Fruit fly (Drosophila melanogaster) whole organism, embryonic: ENCODE measurements around the gene RhoGAPp190.

Experiments used
- Atf3 ChIP-seq: fragments of 200-800 bp; sonication (Bioruptor generic); optimal IDR thresholded peaks from 3 replicates; lab custom pipeline; 2016; ENCODE audit warnings: missing biosample characterization, missing genetic modification characterization
- Bgb ChIP-seq: fragments of 200-800 bp; sonication (Bioruptor generic); IDR thresholded peaks from 2 replicates; pipeline ENCODE4 v1.3.6; 2022; ENCODE audit warnings: missing biosample characterization, missing genetic modification characterization; ENCODE audit not compliant: partially characterized antibody
- C15 ChIP-seq: fragments of 200-800 bp; sonication (Bioruptor generic); IDR thresholded peaks from 3 replicates; pipeline ENCODE4 v1.3.6; 2022; ENCODE audit warnings: missing biosample characterization, missing genetic modification characterization
- CG12104 ChIP-seq: fragments of 200-800 bp; sonication (Bioruptor generic); optimal IDR thresholded peaks from 3 replicates; lab custom pipeline; 2016; ENCODE audit warnings: missing biosample characterization, missing genetic modification characterization
- CG12219 ChIP-seq: fragments of 200-800 bp; sonication (Bioruptor generic); optimal IDR thresholded peaks from 3 replicates; lab custom pipeline; 2018; ENCODE audit warnings: missing biosample characterization, mild to moderate bottlenecking, missing genetic modification characterization
- CG12744 ChIP-seq: fragments of 200-800 bp; sonication (Bioruptor generic); optimal IDR thresholded peaks from 2 replicates; lab custom pipeline; 2016; ENCODE audit warnings: missing biosample characterization, missing genetic modification characterization
- CG16815 ChIP-seq: fragments of 200-800 bp; sonication (Bioruptor generic); optimal IDR thresholded peaks from 3 replicates; lab custom pipeline; 2017; ENCODE audit warnings: missing biosample characterization, mild to moderate bottlenecking, missing genetic modification characterization
- CG31224 ChIP-seq: fragments of 200-800 bp; sonication (Bioruptor generic); IDR thresholded peaks from 2 replicates; pipeline ENCODE4 v1.3.6; 2022; ENCODE audit warnings: missing biosample characterization, missing genetic modification characterization
- CG3847 ChIP-seq: fragments of 200-800 bp; sonication (Bioruptor generic); IDR thresholded peaks from 2 replicates; pipeline ENCODE4 v1.3.6; 2022; ENCODE audit warnings: missing biosample characterization, missing genetic modification characterization
- CG3995 ChIP-seq: fragments of 200-800 bp; sonication (Bioruptor generic); optimal IDR thresholded peaks from 3 replicates; lab custom pipeline; 2016; ENCODE audit warnings: missing biosample characterization, missing genetic modification characterization
- CG43689 ChIP-seq: fragments of 200-800 bp; sonication (Bioruptor generic); IDR thresholded peaks from 2 replicates; pipeline ENCODE4 v1.3.6; 2022; ENCODE audit warnings: missing biosample characterization, missing genetic modification characterization
- CG4617 ChIP-seq: fragments of 200-800 bp; sonication (Bioruptor generic); optimal IDR thresholded peaks from 3 replicates; lab custom pipeline; 2016; ENCODE audit warnings: missing biosample characterization, missing genetic modification characterization, borderline replicate concordance
- CG6683 ChIP-seq: fragments of 200-800 bp; sonication (Bioruptor generic); optimal IDR thresholded peaks from 2 replicates; lab custom pipeline; 2017; ENCODE audit warnings: missing biosample characterization, mild to moderate bottlenecking, missing genetic modification characterization, missing genetic modification reagents
- CG6689 ChIP-seq: fragments of 200-800 bp; sonication (Bioruptor generic); IDR thresholded peaks from 2 replicates; pipeline ENCODE4 v1.3.6; 2022; ENCODE audit warnings: missing biosample characterization, missing genetic modification characterization
- CG6813 ChIP-seq: fragments of 200-800 bp; sonication (Bioruptor generic); optimal IDR thresholded peaks from 2 replicates; lab custom pipeline; 2017; ENCODE audit warnings: missing biosample characterization, missing genetic modification characterization, mild to moderate bottlenecking, moderate library complexity, missing genetic modification reagents
- CG7987 ChIP-seq: fragments of 200-800 bp; sonication (Bioruptor generic); optimal IDR thresholded peaks from 2 replicates; lab custom pipeline; 2018; ENCODE audit warnings: missing biosample characterization, mild to moderate bottlenecking, missing genetic modification characterization, moderate library complexity
- CG8290 ChIP-seq, 3 experiments: fragments of 200-800 bp; sonication (Bioruptor generic); optimal IDR thresholded peaks; 2 replicates each; lab custom pipeline; 2016 to 2019; ENCODE audit warnings: missing biosample characterization in 3 of 3, missing genetic modification characterization in 3 of 3, mild to moderate bottlenecking in 2 of 3, moderate library complexity in 1 of 3
- CrebB ChIP-seq: fragments of 200-800 bp; sonication (Bioruptor generic); optimal IDR thresholded peaks from 3 replicates; lab custom pipeline; 2018; ENCODE audit warnings: missing biosample characterization, mild to moderate bottlenecking, missing genetic modification characterization
- Dfd ChIP-seq, 2 experiments: fragments of >200 bp; optimal IDR thresholded peaks; 2 replicates each; lab custom pipeline; 2017; ENCODE audit warnings: missing biosample characterization in 2 of 2, missing genetic modification characterization in 2 of 2
- E2f1 ChIP-seq: fragments of 200-800 bp; sonication (Bioruptor generic); IDR thresholded peaks from 2 replicates; pipeline ENCODE4 v1.3.6; 2022; ENCODE audit warnings: missing biosample characterization, missing genetic modification characterization
- Eip74EF ChIP-seq, 2 experiments: fragments of 200-800 bp in 1 of 2; fragments of >200 bp in 1 of 2; sonication (Bioruptor generic) in 1 of 2; optimal IDR thresholded peaks; 2 replicates each; lab custom pipeline; 2017 to 2019; ENCODE audit warnings: missing biosample characterization in 2 of 2, missing genetic modification characterization in 2 of 2, mild to moderate bottlenecking in 1 of 2, moderate library complexity in 1 of 2
- H2.0 ChIP-seq: fragments of 200-800 bp; sonication (Bioruptor generic); IDR thresholded peaks from 2 replicates; pipeline ENCODE4 v1.3.6; 2022; ENCODE audit warnings: missing biosample characterization, missing genetic modification characterization
- NK7.1 ChIP-seq: fragments of 200-800 bp; sonication (Bioruptor generic); optimal IDR thresholded peaks from 3 replicates; lab custom pipeline; 2016; ENCODE audit warnings: missing biosample characterization, missing genetic modification characterization
- Nf-YA ChIP-seq: fragments of 200-800 bp; sonication (Bioruptor generic); IDR thresholded peaks from 2 replicates; pipeline ENCODE4 v1.3.6; 2022; ENCODE audit warnings: missing biosample characterization, missing genetic modification characterization
- PHDP ChIP-seq: fragments of 200-800 bp; sonication (Bioruptor generic); optimal IDR thresholded peaks from 3 replicates; lab custom pipeline; 2018; ENCODE audit warnings: missing biosample characterization, mild to moderate bottlenecking, missing genetic modification characterization, moderate library complexity
- Six4 ChIP-seq: fragments of 200-800 bp; sonication (Bioruptor generic); optimal IDR thresholded peaks from 2 replicates; lab custom pipeline; 2016; ENCODE audit warnings: missing biosample characterization, missing genetic modification characterization
- Sox100B ChIP-seq: fragments of 200-800 bp; sonication (Bioruptor generic); optimal IDR thresholded peaks from 3 replicates; lab custom pipeline; 2018; ENCODE audit warnings: missing biosample characterization, mild to moderate bottlenecking, missing genetic modification characterization
- Taf1 ChIP-seq: fragments of 200-800 bp; sonication (Bioruptor generic); IDR thresholded peaks from 2 replicates; pipeline ENCODE4 v1.3.6; 2022; ENCODE audit warnings: missing biosample characterization, missing genetic modification characterization
- Trl ChIP-seq, 3 experiments: fragments of >200 bp in 2 of 3; fragments of 200-800 bp in 1 of 3; sonication (Bioruptor generic) in 1 of 3; optimal IDR thresholded peaks; 2 replicates in 1 of 3; 3 replicates in 2 of 3; lab custom pipeline; 2016 to 2017; ENCODE audit warnings: missing biosample characterization in 1 of 3, missing genetic modification characterization in 1 of 3
- bowl ChIP-seq: fragments of 200-800 bp; sonication (Bioruptor generic); IDR thresholded peaks from 2 replicates; pipeline ENCODE4 v1.3.6; 2022; ENCODE audit warnings: missing biosample characterization, missing genetic modification characterization
- bsh ChIP-seq, 2 experiments: fragments of 200-800 bp; sonication (Bioruptor generic); optimal IDR thresholded peaks; 2 replicates each; lab custom pipeline; 2017 to 2018; ENCODE audit warnings: mild to moderate bottlenecking in 2 of 2, missing biosample characterization in 2 of 2, missing genetic modification characterization in 2 of 2, moderate library complexity in 1 of 2
- ci ChIP-seq: fragments of 200-800 bp; sonication (Bioruptor generic); IDR thresholded peaks from 3 replicates; pipeline ENCODE4 v1.3.6; 2022; ENCODE audit warnings: missing biosample characterization, missing genetic modification characterization
- crc ChIP-seq: fragments of 200-800 bp; sonication (Bioruptor generic); optimal IDR thresholded peaks from 2 replicates; lab custom pipeline; 2016; ENCODE audit warnings: missing biosample characterization, missing genetic modification characterization
- esg ChIP-seq: fragments of 200-800 bp; sonication (Bioruptor generic); conservative IDR thresholded peaks from 2 replicates; pipeline ENCODE4 v1.3.6; 2022; ENCODE audit warnings: missing biosample characterization, missing genetic modification characterization
- gcm ChIP-seq: fragments of 200-800 bp; sonication (Bioruptor generic); optimal IDR thresholded peaks from 2 replicates; lab custom pipeline; 2019; ENCODE audit warnings: missing biosample characterization, mild to moderate bottlenecking, missing genetic modification characterization, moderate library complexity
- jigr1 ChIP-seq: fragments of 200-800 bp; sonication (Bioruptor generic); IDR thresholded peaks from 3 replicates; pipeline ENCODE4 v1.3.6; 2022; ENCODE audit warnings: missing biosample characterization, missing genetic modification characterization
- lola ChIP-seq, 3 experiments: fragments of >200 bp in 2 of 3; fragments of 200-800 bp in 1 of 3; sonication (Bioruptor generic) in 1 of 3; optimal IDR thresholded peaks; 2 replicates each; lab custom pipeline; 2017 to 2019; ENCODE audit warnings: missing biosample characterization in 3 of 3, missing genetic modification characterization in 3 of 3, mild to moderate bottlenecking in 1 of 3, moderate library complexity in 1 of 3
- nau ChIP-seq: fragments of 200-800 bp; sonication (Bioruptor generic); optimal IDR thresholded peaks from 3 replicates; lab custom pipeline; 2017; ENCODE audit warnings: missing biosample characterization, mild to moderate bottlenecking, missing genetic modification characterization, missing genetic modification reagents
- nerfin-1 ChIP-seq: fragments of 200-800 bp; sonication (Bioruptor generic); optimal IDR thresholded peaks from 3 replicates; lab custom pipeline; 2019; ENCODE audit warnings: missing biosample characterization, mild to moderate bottlenecking, missing genetic modification characterization, moderate library complexity
- odd ChIP-seq: fragments of 200-800 bp; sonication (Bioruptor generic); optimal IDR thresholded peaks from 2 replicates; lab custom pipeline; 2017; ENCODE audit warnings: missing biosample characterization, mild to moderate bottlenecking, missing genetic modification characterization
- ranshi ChIP-seq: fragments of 200-800 bp; sonication (Bioruptor generic); IDR thresholded peaks from 2 replicates; pipeline ENCODE4 v1.3.6; 2022; ENCODE audit warnings: missing biosample characterization, missing genetic modification characterization
- sim ChIP-seq: fragments of 200-800 bp; sonication (Bioruptor generic); IDR thresholded peaks from 2 replicates; pipeline ENCODE4 v1.3.6; 2022; ENCODE audit warnings: missing biosample characterization, missing genetic modification characterization
- so ChIP-seq: fragments of 200-800 bp; sonication (Bioruptor generic); IDR thresholded peaks from 3 replicates; pipeline ENCODE4 v1.3.6; 2022; ENCODE audit warnings: missing biosample characterization, missing genetic modification characterization
- stc ChIP-seq: fragments of 200-800 bp; sonication (Bioruptor generic); IDR thresholded peaks from 2 replicates; pipeline ENCODE4 v1.3.6; 2022; ENCODE audit warnings: missing biosample characterization, missing genetic modification characterization
- tap ChIP-seq: fragments of 200-800 bp; optimal IDR thresholded peaks from 3 replicates; lab custom pipeline; 2019; ENCODE audit warnings: missing biosample characterization, mild to moderate bottlenecking, missing genetic modification characterization, moderate library complexity
- tin ChIP-seq: fragments of 200-800 bp; sonication (Bioruptor generic); optimal IDR thresholded peaks from 3 replicates; lab custom pipeline; 2016; ENCODE audit warnings: missing biosample characterization, missing genetic modification characterization
- trem ChIP-seq: fragments of 200-800 bp; optimal IDR thresholded peaks from 3 replicates; lab custom pipeline; 2019; ENCODE audit warnings: missing biosample characterization, mild to moderate bottlenecking, missing genetic modification characterization, moderate library complexity
- vvl ChIP-seq: fragments of 200-800 bp; sonication (Bioruptor generic); IDR thresholded peaks from 2 replicates; pipeline ENCODE4 v1.3.6; 2022; ENCODE audit warnings: missing biosample characterization, missing genetic modification characterization
- wor ChIP-seq: fragments of 200-800 bp; sonication (Bioruptor generic); IDR thresholded peaks from 2 replicates; pipeline ENCODE4 v1.3.6; 2022; ENCODE audit warnings: missing biosample characterization, missing genetic modification characterization

Gene RhoGAPp190

DNA sequence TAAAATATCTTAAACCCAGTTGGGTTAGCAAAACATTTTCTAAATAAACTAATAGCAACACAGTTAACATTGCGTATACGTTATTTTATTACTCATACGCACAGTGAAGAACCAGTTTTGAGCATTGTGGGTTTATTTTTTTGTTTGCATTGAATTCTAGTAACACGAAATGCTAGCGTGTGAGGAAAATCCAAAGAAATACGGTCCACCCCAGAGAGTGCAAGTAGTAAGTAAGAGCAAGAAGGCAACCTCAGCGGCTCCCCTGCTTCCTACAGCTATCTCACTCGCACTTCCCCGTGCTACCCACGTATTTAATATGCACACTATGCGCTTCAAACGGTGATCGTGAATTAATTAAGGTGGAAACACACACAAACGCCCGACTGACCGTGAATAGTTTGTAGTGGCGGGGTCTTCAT lies 27.4 kb downstream of the RhoGAPp190 start (continued):
- TF ChIP-seq gcm (GFP tag; lab: Kevin White, UChicago) (peak; percentile 85), NK7.1 (GFP tag; lab: Kevin White, UChicago) (peak; percentile 83), so (GFP tag; lab: Robert Waterston, UW) (peak; percentile 80), CG8290 (GFP tag; optimal IDR thresholded peaks at IDR 0.05; lab: Kevin White, UChicago) (peak; percentile 32), CG8290 (tag; optimal IDR thresholded peaks at IDR 0.05; lab: Kevin White, UChicago) (peak in 1 of 2 experiments; percentile 89), jigr1 (GFP tag; lab: Robert Waterston, UW) (no peak), crc (GFP tag; lab: Kevin White, UChicago) (peak; percentile 71), CrebB (tag; lab: Kevin White, UChicago) (peak; percentile 86), CG3995 (GFP tag; lab: Kevin White, UChicago) (peak; percentile 70), bsh (GFP tag; optimal IDR thresholded peaks at IDR 0.05; lab: Kevin White, UChicago) (peak; percentile 71 to 82), bowl (GFP tag; lab: Robert Waterston, UW) (peak; percentile 52; the same call in 1 of the 2 replicates), Nf-YA (GFP tag; lab: Robert Waterston, UW) (peak; percentile 58), tin (GFP tag; lab: Kevin White, UChicago) (peak; percentile 76), CG43689 (GFP tag; lab: Robert Waterston, UW) (0 out of 2 replicates have a peak, but pooled peaks have one; percentile 28), Eip74EF (GFP tag; optimal IDR thresholded peaks at IDR 0.05; lab: Kevin White, UChicago) (peak; percentile 0 to 100), CG31224 (peak; percentile 63), Sox100B (GFP tag; lab: Kevin White, UChicago) (peak; percentile 91), tap (tag; lab: Kevin White, UChicago) (peak; percentile 93), CG16815 (GFP tag; lab: Kevin White, UChicago) (peak; percentile 62), CG6683 (GFP tag; lab: Kevin White, UChicago) (peak; percentile 77), CG12104 (GFP tag; lab: Kevin White, UChicago) (peak; percentile 71), CG12219 (GFP tag; lab: Kevin White, UChicago) (peak; percentile 93), sim (GFP tag; lab: Robert Waterston, UW) (no peak), trem (peak; percentile 63), ranshi (GFP tag; lab: Robert Waterston, UW) (peak; percentile 70), CG4617 (GFP tag; lab: Kevin White, UChicago) (peak; percentile 29), Bgb (GFP tag; lab: Robert Waterston, UW) (no peak), E2f1 (GFP tag; lab: Robert Waterston, UW) (peak; percentile 72), Trl (optimal IDR thresholded peaks at IDR 0.05; lab: Kevin White, UChicago) (no peak), Trl (GFP tag; optimal IDR thresholded peaks at IDR 0.05; lab: Kevin White, UChicago) (peak; percentile 52), CG3847 (peak; percentile 72), ci (GFP tag; lab: Robert Waterston, UW) (peak; percentile 74), PHDP (tag; lab: Kevin White, UChicago) (peak; percentile 93), Dfd (GFP tag; optimal IDR thresholded peaks at IDR 0.05; lab: Kevin White, UChicago) (no peak), nau (GFP tag; lab: Kevin White, UChicago) (peak; percentile 90), stc (GFP tag; lab: Robert Waterston, UW) (peak; percentile 88), CG7987 (GFP tag; lab: Kevin White, UChicago) (peak; percentile 88), Atf3 (GFP tag; lab: Kevin White, UChicago) (peak; percentile 22), wor (GFP tag; lab: Robert Waterston, UW) (peak; percentile 50; the same call in 1 of the 2 replicates), CG6813 (peak; percentile 82), vvl (GFP tag; lab: Robert Waterston, UW) (peak; percentile 89), H2.0 (GFP tag; lab: Robert Waterston, UW) (peak; percentile 52), esg (peak; percentile 77), CG6689 (GFP tag; lab: Robert Waterston, UW) (peak; percentile 83), lola (GFP tag; optimal IDR thresholded peaks at IDR 0.05; lab: Kevin White, UChicago) (peak in 1 of 3 experiments; percentile 48), Taf1 (GFP tag; lab: Robert Waterston, UW) (peak; percentile 66; the same call in 1 of the 2 replicates), C15 (GFP tag; lab: Robert Waterston, UW) (0 out of 3 replicates have a peak, but pooled peaks have one; percentile 42), Six4 (GFP tag; lab: Kevin White, UChicago) (peak; percentile 72), odd (GFP tag; lab: Kevin White, UChicago) (peak; percentile 88), CG12744 (peak; percentile 78), nerfin-1 (tag; lab: Kevin White, UChicago) (peak; percentile 86)
